Worm (Caenorhabditis elegans): ENCODE data around the gene irld-28.
"Not testable (repeated sequence)": the region's sequence is repeated elsewhere in the genome, so short reads cannot be mapped to it uniquely, and the experiment has no call there.

irld-28 gene

ce11 chrV:2330129-2330528 lies 5.9 kb downstream of the irld-28 start, which contains the start of gene pud-1.1:
pud-1.1 (plus strand) TSS chrV:2330429.
- not testable (repeated sequence) for TF ChIP-seq mdl-1, nhr-11, lsy-12 (tag; optimal IDR thresholded peaks at IDR 0.05)

DNA sequence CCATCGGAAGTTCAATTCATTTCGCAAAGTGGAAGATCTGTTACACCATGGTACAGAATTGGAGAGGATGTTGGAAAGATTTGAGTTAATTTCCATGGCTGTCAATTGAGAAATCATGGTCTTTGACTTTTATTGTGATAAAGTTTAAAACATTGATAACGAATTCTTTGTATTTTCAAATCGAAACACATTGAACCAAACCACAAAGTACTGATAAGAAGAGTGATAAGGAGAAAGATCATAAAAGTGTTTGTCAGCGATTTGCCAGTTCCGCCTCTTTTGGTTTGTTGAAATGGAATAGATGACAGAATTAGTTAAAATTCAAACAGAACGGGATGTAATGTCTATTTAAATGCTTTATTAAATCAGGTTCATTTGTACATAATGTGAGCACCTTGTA lies 8.9 kb downstream of the irld-28 start:
- TF ChIP-seq elt-2 (tag; optimal IDR thresholded peaks at IDR 0.05), result peak; percentile 98
- TF ChIP-seq pqm-1 (tag; optimal IDR thresholded peaks at IDR 0.05), result peak; percentile 99
- peak; percentile 30 for TF ChIP-seq pha-4 (tag; optimal IDR thresholded peaks at IDR 0.05)
- TF ChIP-seq nfya-1 (tag; optimal IDR thresholded peaks at IDR 0.05; ENCODE audit: insufficient read depth), result peak; percentile 41
- no peak for TF ChIP-seq ztf-11 (tag; optimal IDR thresholded peaks at IDR 0.05)
- peak; percentile 58 for TF ChIP-seq jun-1 (tag; optimal IDR thresholded peaks at IDR 0.05)

- TF ChIP-seq elt-1 (tag; optimal IDR thresholded peaks at IDR 0.05) (no peak), nhr-237 (tag; optimal IDR thresholded peaks at IDR 0.05) (no peak), fkh-2 (tag; optimal IDR thresholded peaks at IDR 0.05) (no peak), ztf-11 (tag; optimal IDR thresholded peaks at IDR 0.05) (no peak), ceh-82 (tag; optimal IDR thresholded peaks at IDR 0.05) (no peak), ceh-16 (tag; optimal IDR thresholded peaks at IDR 0.05) (no peak), nhr-67 (tag; optimal IDR thresholded peaks at IDR 0.05) (no peak), unc-62 (GFP tag; optimal IDR thresholded peaks at IDR 0.05) (no peak), snpc-4 (tag; optimal IDR thresholded peaks at IDR 0.05) (no peak), egl-27 (tag; optimal IDR thresholded peaks at IDR 0.05) (no peak), nfya-1 (tag; optimal IDR thresholded peaks at IDR 0.05; ENCODE audit: insufficient read depth) (no peak), pha-4 (tag; optimal IDR thresholded peaks at IDR 0.05) (no peak), daf-12 (tag; optimal IDR thresholded peaks at IDR 0.05) (no peak), ZK546.5 (tag; optimal IDR thresholded peaks at IDR 0.05) (no peak), nhr-11 (tag; optimal IDR thresholded peaks at IDR 0.05) (no peak), nhr-77 (tag; optimal IDR thresholded peaks at IDR 0.05) (no peak), tbx-2 (tag; optimal IDR thresholded peaks at IDR 0.05) (no peak)
Measured at ce11 chrV:2326378-2326777, 9.7 kb downstream of the irld-28 start, which contains the start of gene pud-4. pud-4 (plus strand) TSS chrV:2326678.

DNA sequence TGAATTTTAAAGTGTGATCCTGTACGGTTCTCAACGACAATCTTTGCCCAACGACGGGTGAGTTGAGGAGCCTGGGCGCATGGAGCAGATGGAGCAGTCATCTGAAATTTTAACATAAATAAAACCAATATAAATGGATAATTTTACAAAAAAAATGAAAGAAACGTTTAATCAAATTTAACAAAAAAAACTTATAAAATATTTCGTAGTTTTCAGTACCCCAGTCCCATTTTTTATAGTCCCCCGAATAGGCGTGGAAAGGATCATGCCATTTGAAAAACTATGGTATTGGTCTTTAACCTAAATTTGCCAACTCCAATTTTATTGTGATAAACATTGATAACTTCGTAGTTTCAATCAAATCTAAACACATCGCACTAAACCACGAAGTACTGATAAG lies 11.0 kb downstream of the irld-28 start, which contains the start of gene pud-3:
Gene pud-3 (minus strand): TSS at position 101 of the 400 bp plus-strand sequence.
- TF ChIP-seq ztf-4 (tag; optimal IDR thresholded peaks at IDR 0.05) (no peak), pqm-1 (tag; optimal IDR thresholded peaks at IDR 0.05) (peak; percentile 41), daf-12 (tag; optimal IDR thresholded peaks at IDR 0.05) (no peak)

ce11 chrV:2324260-2324659 lies 11.8 kb downstream of the irld-28 start:
- TF ChIP-seq sea-2 (GFP tag; optimal IDR thresholded peaks at IDR 0.05) (no peak), elt-2 (tag; optimal IDR thresholded peaks at IDR 0.05) (peak; percentile 98), skn-1 (tag; optimal IDR thresholded peaks at IDR 0.05) (peak; percentile 54), pqm-1 (tag; optimal IDR thresholded peaks at IDR 0.05) (peak; percentile 99)

- TF ChIP-seq nhr-76, egl-5, elt-1 (tag; optimal IDR thresholded peaks at IDR 0.05): not testable (repeated sequence)
Measured at ce11 chrV:2322466-2322865, 13.6 kb downstream of the irld-28 start, which contains the start of gene pud-1.2. pud-1.2 (minus strand) TSS chrV:2322566.

DNA sequence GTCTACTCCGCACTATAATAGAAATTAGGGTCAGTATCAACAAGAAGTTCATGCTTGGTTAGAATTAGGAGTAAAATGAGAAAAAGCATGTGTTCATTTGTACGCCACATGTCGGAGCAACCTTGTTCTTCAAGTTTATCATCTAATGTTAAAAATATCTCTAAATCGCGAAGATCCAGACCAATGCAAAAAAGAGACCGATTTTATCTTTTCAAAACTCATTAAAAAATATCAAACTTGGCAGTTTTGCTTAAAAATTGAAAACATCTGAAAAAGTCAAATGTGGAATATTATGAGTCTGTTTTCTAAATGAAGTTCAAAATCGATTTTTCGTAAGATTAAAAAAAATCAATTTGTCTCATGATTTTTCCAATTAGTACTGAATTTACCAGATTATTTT lies 15.1 kb downstream of the irld-28 start, which contains the start of gene Y19D10B.6:
Gene Y19D10B.6 (minus strand): TSS at position 101 of the 400 bp plus-strand sequence.
- TF ChIP-seq nhr-67, lsy-12, nhr-76 (tag; optimal IDR thresholded peaks at IDR 0.05): not testable (repeated sequence)

DNA sequence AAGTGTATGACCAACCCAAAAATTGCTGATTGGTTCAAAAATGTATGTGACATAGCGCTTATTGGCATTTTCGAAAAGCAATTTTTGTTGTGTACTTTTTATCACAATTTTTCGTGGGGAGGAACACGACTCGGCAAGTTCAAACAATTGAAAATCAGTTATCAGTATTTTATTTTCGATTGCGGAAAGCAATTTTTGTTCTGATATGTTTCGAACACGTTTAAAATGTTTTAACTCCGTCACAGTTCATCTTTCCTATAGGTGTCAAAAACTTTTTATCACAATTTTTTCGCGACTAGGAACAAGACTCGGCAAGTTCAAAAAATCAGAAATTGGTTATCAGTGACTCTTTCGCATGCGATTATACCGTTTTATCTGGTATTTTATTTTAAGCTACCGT lies 27.8 kb downstream of the irld-28 start:
- TF ChIP-seq lsy-12 (tag; optimal IDR thresholded peaks at IDR 0.05) (no peak), elt-2 (tag; optimal IDR thresholded peaks at IDR 0.05) (peak; percentile 99), nhr-43 (tag; optimal IDR thresholded peaks at IDR 0.05; ENCODE audit: poor library complexity, severe bottlenecking) (no peak), jun-1 (tag; optimal IDR thresholded peaks at IDR 0.05) (peak; percentile 46), pqm-1 (tag; optimal IDR thresholded peaks at IDR 0.05) (peak; percentile 44), nhr-11 (tag; optimal IDR thresholded peaks at IDR 0.05) (no peak), elt-3 (tag; optimal IDR thresholded peaks at IDR 0.05) (no peak), nfya-1 (tag; optimal IDR thresholded peaks at IDR 0.05; ENCODE audit: insufficient read depth) (no peak)
